Worm (Caenorhabditis elegans) whole organism, late embryonic: ENCODE data around the gene clec-230.

Experiments used
- Y22D7AL.16 ChIP-seq: sonication (generic microtip); optimal IDR thresholded peaks from 2 replicates; lab custom pipeline; 2016; ENCODE audit warnings: missing genetic modification characterization, missing compliant biosample characterization
- ama-1 ChIP-seq: fragments of 150-350 bp; optimal IDR thresholded peaks from 2 replicates; lab custom pipeline; 2014
- hlh-6 ChIP-seq: sonication (generic microtip); optimal IDR thresholded peaks from 2 replicates; lab custom pipeline; 2016; ENCODE audit warnings: missing genotype, missing genetic modification characterization, missing compliant biosample characterization
- lim-6 ChIP-seq: sonication (generic microtip); optimal IDR thresholded peaks from 2 replicates; lab custom pipeline; 2016; ENCODE audit warnings: missing genetic modification characterization, missing compliant biosample characterization
- pros-1 ChIP-seq: fragments of 150-350 bp; optimal IDR thresholded peaks from 2 replicates; lab custom pipeline; 2014; ENCODE audit warnings: missing biosample characterization, missing genetic modification reagents, missing genetic modification characterization
- sox-2 ChIP-seq: fragments of 200-800 bp; sonication (Bioruptor generic); IDR thresholded peaks from 2 replicates; pipeline ENCODE4 v1.3.6; 2022; ENCODE audit warnings: missing genetic modification reagents, missing genetic modification characterization, missing compliant biosample characterization
- tbx-2 ChIP-seq: sonication (generic microtip); optimal IDR thresholded peaks from 2 replicates; lab custom pipeline; 2016; ENCODE audit warnings: missing genetic modification characterization, missing compliant biosample characterization

ce11 chrV:15298597-15298996, 50.3 kb downstream of the clec-230 start, which contains the start of gene cpr-3:
- TF ChIP-seq lim-6 (tag; lab: Kevin White, UChicago) (no peak), Y22D7AL.16 (tag; lab: Kevin White, UChicago) (no peak), ama-1 (no peak), pros-1 (tag; lab: Kevin White, UChicago) (no peak), hlh-6 (no peak), tbx-2 (tag; lab: Kevin White, UChicago) (no peak), sox-2 (no peak)
